Worm (Caenorhabditis elegans): ENCODE results near the gene C24A3.4.
A peak's percentile ranks its signal among the peaks of the same experiment; 100 is the strongest.

C24A3.4 gene

DNA sequence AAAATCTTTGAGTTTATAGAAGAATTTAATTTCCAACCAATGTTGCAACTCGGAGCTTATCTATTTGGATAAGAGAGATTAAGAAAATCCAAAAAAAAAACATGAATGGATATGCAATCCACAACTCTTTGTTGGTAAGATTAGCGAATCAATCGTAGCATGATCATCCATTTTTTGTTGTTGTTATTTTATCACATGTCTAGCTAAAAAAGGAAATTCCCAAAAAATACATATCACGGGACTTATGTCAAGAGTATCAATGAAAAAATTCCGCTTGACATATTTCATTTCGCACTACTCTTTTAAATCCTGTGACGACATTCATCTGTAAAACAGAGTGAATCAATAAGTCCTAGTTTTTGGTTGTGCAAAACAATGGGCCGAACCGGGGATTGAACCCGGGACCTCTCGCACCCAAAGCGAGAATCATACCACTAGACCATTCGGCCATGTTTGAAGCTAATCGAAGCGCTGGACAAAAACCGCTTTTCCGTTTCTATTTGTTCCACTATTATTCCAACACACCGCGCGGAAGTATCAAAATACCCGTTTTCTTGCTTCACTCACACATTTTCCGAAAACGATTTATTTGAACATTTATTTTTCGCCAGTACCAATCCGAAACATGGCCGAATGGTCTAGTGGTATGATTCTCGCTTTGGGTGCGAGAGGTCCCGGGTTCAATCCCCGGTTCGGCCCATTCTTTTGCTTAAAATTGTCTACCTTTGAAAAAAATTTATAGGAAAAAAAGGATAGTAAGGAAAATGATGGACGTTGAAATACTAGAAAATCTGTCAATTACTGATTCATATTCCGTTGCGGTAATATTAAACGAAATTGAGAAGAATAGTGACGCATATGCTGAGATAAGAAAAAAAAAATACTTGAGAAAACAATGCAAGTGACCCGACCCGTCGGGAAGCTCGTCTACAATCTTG, 22.8 kb upstream of the C24A3.4 start:
- TF ChIP-seq M03D4.4 (tag; optimal IDR thresholded peaks at IDR 0.05), result peak; percentile 19
- peak; percentile 27 for TF ChIP-seq bed-3 (GFP tag; optimal IDR thresholded peaks at IDR 0.05)
- no peak for TF ChIP-seq nhr-237 (tag; optimal IDR thresholded peaks at IDR 0.05)
- TF ChIP-seq sptf-1 (tag; optimal IDR thresholded peaks at IDR 0.05), result peak; percentile 23
- no peak for TF ChIP-seq sem-2 (GFP tag; optimal IDR thresholded peaks at IDR 0.05)
- TF ChIP-seq nhr-76 (tag; optimal IDR thresholded peaks at IDR 0.05), result no peak
- TF ChIP-seq unc-120 (tag; optimal IDR thresholded peaks at IDR 0.05; ENCODE audit: poor library complexity, severe bottlenecking), result no peak
- no peak for TF ChIP-seq zip-8 (tag; optimal IDR thresholded peaks at IDR 0.05)
- TF ChIP-seq ceh-83 (GFP tag; optimal IDR thresholded peaks at IDR 0.05), result no peak
- TF ChIP-seq blmp-1 (tag; optimal IDR thresholded peaks at IDR 0.05), result no peak
- TF ChIP-seq ztf-11 (tag; optimal IDR thresholded peaks at IDR 0.05), result no peak

DNA sequence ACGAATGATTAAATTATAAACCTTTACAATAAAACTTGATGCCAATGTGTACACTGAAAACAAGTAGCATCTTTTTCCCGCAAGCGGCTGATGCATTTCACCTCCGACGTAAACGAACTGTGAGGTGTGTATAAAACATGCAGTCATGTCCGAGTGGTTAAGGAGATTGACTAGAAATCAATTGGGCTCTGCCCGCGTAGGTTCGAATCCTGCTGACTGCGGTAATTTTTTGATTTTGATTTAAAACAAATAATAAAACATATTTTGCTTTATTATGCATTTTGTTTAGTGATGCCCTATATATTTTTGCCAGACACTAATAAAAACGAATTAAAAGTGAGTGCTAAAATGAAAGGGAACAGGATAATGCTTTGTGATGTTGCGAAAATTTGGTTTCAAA, 20.7 kb upstream of the C24A3.4 start:
- TF ChIP-seq sem-2 (GFP tag; optimal IDR thresholded peaks at IDR 0.05), result peak; percentile 52
- peak; percentile 33 for TF ChIP-seq bed-3 (GFP tag; optimal IDR thresholded peaks at IDR 0.05)
- TF ChIP-seq lin-32 (GFP tag; optimal IDR thresholded peaks at IDR 0.05), result peak; percentile 12
- TF ChIP-seq unc-39 (tag; optimal IDR thresholded peaks at IDR 0.05), result no peak
- peak; percentile 58 for TF ChIP-seq M03D4.4 (tag; optimal IDR thresholded peaks at IDR 0.05)
- no peak for TF ChIP-seq ceh-43 (GFP tag; optimal IDR thresholded peaks at IDR 0.05)
- peak; percentile 77 for TF ChIP-seq ceh-83 (GFP tag; optimal IDR thresholded peaks at IDR 0.05)

ce11 chrX:8980676-8981075, 11.5 kb upstream of the C24A3.4 start, which contains the start of gene nmur-1:
Gene nmur-1, plus strand, starts transcription at chrX:8980976.
- TF ChIP-seq ham-2 (GFP tag; optimal IDR thresholded peaks at IDR 0.05) (no peak), ceh-43 (GFP tag; optimal IDR thresholded peaks at IDR 0.05) (no peak), pha-4 (tag; optimal IDR thresholded peaks at IDR 0.05) (no peak), ztf-11 (tag; optimal IDR thresholded peaks at IDR 0.05) (no peak), sptf-1 (tag; optimal IDR thresholded peaks at IDR 0.05) (no peak), drap-1 (GFP tag; optimal IDR thresholded peaks at IDR 0.05) (no peak), nhr-2 (tag; optimal IDR thresholded peaks at IDR 0.05) (no peak), tbx-8 (GFP tag; optimal IDR thresholded peaks at IDR 0.05) (no peak), sem-2 (GFP tag; optimal IDR thresholded peaks at IDR 0.05) (no peak), unc-39 (tag; optimal IDR thresholded peaks at IDR 0.05) (no peak), elt-1 (tag; optimal IDR thresholded peaks at IDR 0.05; ENCODE audit: borderline replicate concordance, insufficient read depth) (no peak), M03D4.4 (tag; optimal IDR thresholded peaks at IDR 0.05) (no peak), unc-120 (tag; optimal IDR thresholded peaks at IDR 0.05; ENCODE audit: poor library complexity, severe bottlenecking) (no peak)

- TF ChIP-seq elt-1 (tag; optimal IDR thresholded peaks at IDR 0.05; ENCODE audit: borderline replicate concordance, insufficient read depth) (no peak), sptf-1 (tag; optimal IDR thresholded peaks at IDR 0.05) (no peak), hlh-1 (tag; optimal IDR thresholded peaks at IDR 0.05) (peak; percentile 28), unc-62 (GFP tag; optimal IDR thresholded peaks at IDR 0.05) (peak; percentile 85), unc-120 (tag; optimal IDR thresholded peaks at IDR 0.05; ENCODE audit: poor library complexity, severe bottlenecking) (peak; percentile 54), M03D4.4 (tag; optimal IDR thresholded peaks at IDR 0.05) (no peak), nhr-2 (tag; optimal IDR thresholded peaks at IDR 0.05) (no peak), ces-1 (GFP tag; optimal IDR thresholded peaks at IDR 0.05) (no peak), lsy-2 (tag; optimal IDR thresholded peaks at IDR 0.05) (no peak), ceh-43 (GFP tag; optimal IDR thresholded peaks at IDR 0.05) (no peak), blmp-1 (tag; optimal IDR thresholded peaks at IDR 0.05) (no peak)
Measured at ce11 chrX:8986452-8986851, 5.8 kb upstream of the C24A3.4 start.

DNA sequence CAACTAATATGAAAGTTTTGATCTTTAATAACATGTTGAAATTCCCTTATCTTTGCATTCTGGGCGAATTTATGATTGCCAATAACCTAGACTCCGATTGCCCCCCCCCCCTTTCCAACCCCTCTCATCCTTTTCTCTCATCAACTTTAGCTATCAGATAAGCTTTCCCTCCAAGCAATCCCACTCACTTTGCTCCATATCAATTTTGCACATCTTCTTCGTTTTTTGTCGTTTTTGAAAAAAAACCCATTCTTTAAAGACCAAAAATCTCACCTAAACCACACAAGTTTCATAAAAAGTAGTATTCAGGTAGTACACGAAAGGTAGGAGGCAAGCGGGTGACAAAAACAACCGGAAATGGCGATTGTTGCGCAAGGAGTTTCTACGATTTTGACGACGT, 4.4 kb upstream of the C24A3.4 start, which contains the start of gene twk-18:
TSS of gene twk-18 (plus strand) at position 301 of the 400 bp plus-strand sequence.
- TF ChIP-seq lin-13 (tag; optimal IDR thresholded peaks at IDR 0.05), result no peak
- TF ChIP-seq elt-1 (tag; optimal IDR thresholded peaks at IDR 0.05; ENCODE audit: borderline replicate concordance, insufficient read depth), result no peak
- no peak for TF ChIP-seq elt-3 (tag; optimal IDR thresholded peaks at IDR 0.05)
- no peak for TF ChIP-seq hlh-1 (tag; optimal IDR thresholded peaks at IDR 0.05)
- TF ChIP-seq unc-62 (GFP tag; optimal IDR thresholded peaks at IDR 0.05), result no peak
- TF ChIP-seq nhr-2 (tag; optimal IDR thresholded peaks at IDR 0.05), result no peak

- peak; percentile 89 for TF ChIP-seq hlh-1 (tag; optimal IDR thresholded peaks at IDR 0.05)
- TF ChIP-seq blmp-1 (tag; optimal IDR thresholded peaks at IDR 0.05), result no peak
- TF ChIP-seq mab-5 (tag; optimal IDR thresholded peaks at IDR 0.05), result no peak
- TF ChIP-seq ztf-11 (tag; optimal IDR thresholded peaks at IDR 0.05), result no peak
- TF ChIP-seq tbx-8 (GFP tag; optimal IDR thresholded peaks at IDR 0.05), result no peak
- no peak for TF ChIP-seq zip-8 (tag; optimal IDR thresholded peaks at IDR 0.05)
- no peak for TF ChIP-seq elt-3 (tag; optimal IDR thresholded peaks at IDR 0.05)
- TF ChIP-seq sptf-1 (tag; optimal IDR thresholded peaks at IDR 0.05), result peak; percentile 55
- no peak for TF ChIP-seq sem-2 (GFP tag; optimal IDR thresholded peaks at IDR 0.05)
- peak; percentile 29 for TF ChIP-seq drap-1 (GFP tag; optimal IDR thresholded peaks at IDR 0.05)
- TF ChIP-seq ces-1 (GFP tag; optimal IDR thresholded peaks at IDR 0.05), result peak; percentile 30
- peak; percentile 42 for TF ChIP-seq unc-62 (GFP tag; optimal IDR thresholded peaks at IDR 0.05)
- TF ChIP-seq ham-2 (GFP tag; optimal IDR thresholded peaks at IDR 0.05), result no peak
- no peak for TF ChIP-seq bed-3 (GFP tag; optimal IDR thresholded peaks at IDR 0.05)
- TF ChIP-seq mep-1 (tag; optimal IDR thresholded peaks at IDR 0.05), result no peak
- peak; percentile 77 for TF ChIP-seq unc-120 (tag; optimal IDR thresholded peaks at IDR 0.05; ENCODE audit: poor library complexity, severe bottlenecking)
- TF ChIP-seq mls-2 (tag; optimal IDR thresholded peaks at IDR 0.05), result peak; percentile 50
- TF ChIP-seq nhr-76 (tag; optimal IDR thresholded peaks at IDR 0.05), result no peak
- no peak for TF ChIP-seq snpc-4 (tag; optimal IDR thresholded peaks at IDR 0.05)
- TF ChIP-seq ceh-83 (GFP tag; optimal IDR thresholded peaks at IDR 0.05), result no peak
- no peak for TF ChIP-seq pha-4 (tag; optimal IDR thresholded peaks at IDR 0.05)
- TF ChIP-seq nhr-2 (tag; optimal IDR thresholded peaks at IDR 0.05), result no peak
Measured at ce11 chrX:8995527-8995946, 3.3 kb downstream of the C24A3.4 start.
